Worm (Caenorhabditis elegans) whole organism, L1 larva: ENCODE results near the gene cyp-35B3.

Experiments used
- ama-1 ChIP-seq: fragments of 150-350 bp; optimal IDR thresholded peaks from 2 replicates; lab custom pipeline; 2014
- elt-2 ChIP-seq: sonication (generic microtip); optimal IDR thresholded peaks from 2 replicates; lab custom pipeline; 2016; ENCODE audit warnings: missing genetic modification characterization, mild to moderate bottlenecking, inconsistent platforms, missing compliant biosample characterization, missing genetic modification reagents
- lin-39 ChIP-seq: fragments of 150-350 bp; optimal IDR thresholded peaks from 2 replicates; lab custom pipeline; 2014; ENCODE audit warnings: missing biosample characterization, missing genetic modification reagents, missing genetic modification characterization
- lsy-2 ChIP-seq, 2 experiments: fragments of 150-350 bp; optimal IDR thresholded peaks; 2 replicates each; lab custom pipeline; 2014; ENCODE audit warnings: missing biosample characterization in 2 of 2, missing genetic modification characterization in 2 of 2
- snpc-4 ChIP-seq: fragments of 150-350 bp; optimal IDR thresholded peaks from 2 replicates; lab custom pipeline; 2014; ENCODE audit warnings: missing biosample characterization, missing genetic modification characterization

- TF ChIP-seq ama-1 (lab: Kevin White, UChicago) (no peak), lsy-2 (tag; optimal IDR thresholded peaks at IDR 0.05; lab: Kevin White, UChicago) (no peak), lin-39 (tag; lab: Kevin White, UChicago) (no peak), elt-2 (tag; lab: Kevin White, UChicago) (no peak), snpc-4 (tag; lab: Kevin White, UChicago) (no peak)
Observed at ce11 chrV:3927522-3927921, 17.6 kb upstream of the cyp-35B3 start.
